Worm (Caenorhabditis elegans): ENCODE measurements around the gene nlp-14.

nlp-14 gene

ce11 chrX:8925443-8925842 is 6.2 kb upstream of the nlp-14 start (continued):
- peak; percentile 83 for TF ChIP-seq B0261.1 (tag; optimal IDR thresholded peaks at IDR 0.05)
- TF ChIP-seq egl-44 (GFP tag; IDR thresholded peaks at IDR 0.05), result peak; percentile 38; the same call in 1 of the 2 replicates
- TF ChIP-seq tlf-1 (GFP tag; optimal IDR thresholded peaks at IDR 0.05), result peak; percentile 25
- 0 out of 2 replicates have a peak, but pooled peaks have one; percentile 27 for TF ChIP-seq cebp-1 (GFP tag; IDR thresholded peaks at IDR 0.05)
- no peak for TF ChIP-seq cebp-1 (tag; optimal IDR thresholded peaks at IDR 0.05)
- peak; percentile 58; the same call in 1 of the 2 replicates for TF ChIP-seq hmg-1.2 (GFP tag; IDR thresholded peaks at IDR 0.05)
- TF ChIP-seq bed-1 (GFP tag; IDR thresholded peaks at IDR 0.05), result no peak
- no peak for TF ChIP-seq dox-1 (GFP tag; IDR thresholded peaks at IDR 0.05)
- TF ChIP-seq ztf-25 (GFP tag; IDR thresholded peaks at IDR 0.05), result peak; percentile 83; the same call in 1 of the 2 replicates
- no peak for TF ChIP-seq ztf-28 (GFP tag; IDR thresholded peaks at IDR 0.05)

ce11 chrX:8921221-8921620 is 2.0 kb upstream of the nlp-14 start:
- TF ChIP-seq B0019.2 (GFP tag; conservative IDR thresholded peaks at IDR 0.05) (no peak), dpl-1 (GFP tag; optimal IDR thresholded peaks at IDR 0.05) (no peak)

- TF ChIP-seq B0261.1 (tag; optimal IDR thresholded peaks at IDR 0.05) (no peak), snpc-1.3 (tag; optimal IDR thresholded peaks at IDR 0.05; ENCODE audit: insufficient read depth) (no peak), lin-54 (GFP tag; optimal IDR thresholded peaks at IDR 0.05) (no peak)
Measured at ce11 chrX:8918792-8919191, 431 bp downstream of the nlp-14 start.

ce11 chrX:8917730-8918129 is 1.5 kb downstream of the nlp-14 start:
- TF ChIP-seq zfh-2 (GFP tag; conservative IDR thresholded peaks at IDR 0.05), result peak; percentile 63
- TF ChIP-seq hlh-26 (GFP tag; conservative IDR thresholded peaks at IDR 0.05), result no peak

- TF ChIP-seq nhr-80 (tag; optimal IDR thresholded peaks at IDR 0.05) (peak; percentile 40), akir-1 (GFP tag; optimal IDR thresholded peaks at IDR 0.05) (no peak), somi-1 (GFP tag; optimal IDR thresholded peaks at IDR 0.05) (no peak), mcd-1 (GFP tag; IDR thresholded peaks at IDR 0.05) (peak; percentile 91), tbp1 (GFP tag; optimal IDR thresholded peaks at IDR 0.05) (peak; percentile 19), rcor-1 (GFP tag; IDR thresholded peaks at IDR 0.05) (no peak), let-526 (GFP tag; IDR thresholded peaks at IDR 0.05) (0 out of 2 replicates have a peak, but pooled peaks have one; percentile 8), dox-1 (GFP tag; IDR thresholded peaks at IDR 0.05) (0 out of 2 replicates have a peak, but pooled peaks have one; percentile 28), F52B5.7 (tag; optimal IDR thresholded peaks at IDR 0.05) (no peak), hmg-1.2 (GFP tag; IDR thresholded peaks at IDR 0.05) (peak; percentile 21; the same call in 1 of the 2 replicates), nhr-179 (tag; optimal IDR thresholded peaks at IDR 0.05) (no peak), B0336.3 (GFP tag; IDR thresholded peaks at IDR 0.05) (no peak)
Measured at ce11 chrX:8911077-8911476, 8.1 kb downstream of the nlp-14 start, which contains the start of gene cyn-8. Gene cyn-8, plus strand, starts transcription at chrX:8911293.

ce11 chrX:8905089-8905488 is 14.1 kb downstream of the nlp-14 start, which contains the start of gene ensh-1:
Gene ensh-1, plus strand, starts transcription at chrX:8905389.
- TF ChIP-seq lsy-27 (tag; optimal IDR thresholded peaks at IDR 0.05; ENCODE audit: borderline replicate concordance, insufficient read depth) (no peak), T07F8.4 (tag; optimal IDR thresholded peaks at IDR 0.05) (no peak), attf-6 (GFP tag; IDR thresholded peaks at IDR 0.05) (no peak), K12H6.12 (tag; optimal IDR thresholded peaks at IDR 0.05) (no peak), bed-2 (GFP tag; IDR thresholded peaks at IDR 0.05) (no peak), die-1 (tag; optimal IDR thresholded peaks at IDR 0.05) (no peak), nhr-27 (tag; optimal IDR thresholded peaks at IDR 0.05) (no peak), egl-18 (GFP tag; IDR thresholded peaks at IDR 0.05) (no peak), unc-130 (GFP tag; optimal IDR thresholded peaks at IDR 0.05) (no peak), F10E7.11 (tag; optimal IDR thresholded peaks at IDR 0.05) (no peak), ccch-3 (GFP tag; optimal IDR thresholded peaks at IDR 0.05) (no peak), ztf-26 (tag; optimal IDR thresholded peaks at IDR 0.05) (no peak), tlf-1 (GFP tag; optimal IDR thresholded peaks at IDR 0.05) (no peak), atf-7 (tag; optimal IDR thresholded peaks at IDR 0.05) (no peak), madf-10 (tag; optimal IDR thresholded peaks at IDR 0.05) (no peak), mxl-1 (tag; optimal IDR thresholded peaks at IDR 0.05) (no peak), zim-3 (tag; optimal IDR thresholded peaks at IDR 0.05) (no peak)

All from whole organism, young adult.